Fruit fly (Drosophila melanogaster) whole organism, adult: ENCODE results near the gene CG9018.
A peak's percentile ranks its signal among the peaks of the same experiment; 100 is the strongest.

Experiments
- CG11617 ChIP-seq: fragments of 200-800 bp; sonication (Bioruptor generic); optimal IDR thresholded peaks from 2 replicates; lab custom pipeline; 2017; ENCODE audit warnings: mild to moderate bottlenecking, missing biosample characterization, missing genetic modification reagents, missing genetic modification characterization
- CG12768 ChIP-seq: fragments of 200-800 bp; sonication (Bioruptor generic); optimal IDR thresholded peaks from 2 replicates; lab custom pipeline; 2017; ENCODE audit warnings: missing biosample characterization, missing genetic modification characterization, mild to moderate bottlenecking, moderate library complexity, missing genetic modification reagents
- CG14711 ChIP-seq: fragments of 200-800 bp; sonication (Bioruptor generic); optimal IDR thresholded peaks from 2 replicates; lab custom pipeline; 2018; ENCODE audit warnings: missing biosample characterization, mild to moderate bottlenecking, missing genetic modification characterization, moderate library complexity
- CG1620 ChIP-seq: fragments of 200-800 bp; sonication (Bioruptor generic); optimal IDR thresholded peaks from 2 replicates; lab custom pipeline; 2016; ENCODE audit warnings: missing biosample characterization, missing genetic modification characterization
- CG33017 ChIP-seq: fragments of 200-800 bp; sonication (Bioruptor generic); optimal IDR thresholded peaks from 2 replicates; lab custom pipeline; 2018; ENCODE audit warnings: missing biosample characterization, mild to moderate bottlenecking, missing genetic modification characterization, moderate library complexity
- CG5204 ChIP-seq: fragments of 200-800 bp; sonication (Bioruptor generic); optimal IDR thresholded peaks from 2 replicates; lab custom pipeline; 2016; ENCODE audit warnings: missing biosample characterization, missing genetic modification characterization
- CG7045 ChIP-seq: fragments of 200-800 bp; sonication (Bioruptor generic); optimal IDR thresholded peaks from 2 replicates; lab custom pipeline; 2017; ENCODE audit warnings: missing biosample characterization, mild to moderate bottlenecking, missing genetic modification characterization
- CG7101 ChIP-seq: fragments of 200-800 bp; sonication (Bioruptor generic); optimal IDR thresholded peaks from 2 replicates; lab custom pipeline; 2018; ENCODE audit warnings: missing biosample characterization, mild to moderate bottlenecking, missing genetic modification characterization, moderate library complexity
- Clk ChIP-seq: fragments of 200-800 bp; sonication (Bioruptor generic); optimal IDR thresholded peaks from 2 replicates; lab custom pipeline; 2017; ENCODE audit warnings: missing biosample characterization, missing genetic modification characterization
- Crg-1 ChIP-seq: fragments of 200-800 bp; sonication (Bioruptor generic); optimal IDR thresholded peaks from 2 replicates; lab custom pipeline; 2016; ENCODE audit warnings: missing biosample characterization, missing genetic modification characterization
- Hr96 ChIP-seq: fragments of 200-800 bp; sonication (Bioruptor generic); optimal IDR thresholded peaks from 2 replicates; lab custom pipeline; 2016; ENCODE audit warnings: missing biosample characterization, missing genetic modification characterization
- Mnt ChIP-seq: fragments of 200-800 bp; sonication (Bioruptor generic); optimal IDR thresholded peaks from 2 replicates; lab custom pipeline; 2016; ENCODE audit warnings: missing biosample characterization, mild to moderate bottlenecking, missing genetic modification characterization
- bab1 ChIP-seq: fragments of 200-800 bp; sonication (Bioruptor generic); optimal IDR thresholded peaks from 3 replicates; lab custom pipeline; 2019; ENCODE audit warnings: missing biosample characterization, mild to moderate bottlenecking, missing genetic modification characterization, moderate library complexity
- cic ChIP-seq: fragments of 200-800 bp; sonication (Bioruptor generic); optimal IDR thresholded peaks from 2 replicates; lab custom pipeline; 2017; ENCODE audit warnings: missing biosample characterization, mild to moderate bottlenecking, missing genetic modification characterization, moderate library complexity
- cnc ChIP-seq, 2 experiments: fragments of >200 bp; optimal IDR thresholded peaks; 2 replicates each; lab custom pipeline; 2017
- kay ChIP-seq: fragments of 200-800 bp; sonication (Bioruptor generic); peaks from one replicate; lab custom pipeline; 2016; ENCODE audit warnings: missing biosample characterization, missing genetic modification characterization, borderline replicate concordance
- ovo ChIP-seq: fragments of 200-800 bp; sonication (Bioruptor generic); optimal IDR thresholded peaks from 2 replicates; lab custom pipeline; 2016; ENCODE audit warnings: missing biosample characterization, missing genetic modification characterization
- pad ChIP-seq: fragments of 200-800 bp; sonication (Bioruptor generic); optimal IDR thresholded peaks from 3 replicates; lab custom pipeline; 2017; ENCODE audit warnings: missing biosample characterization, missing genetic modification characterization, mild to moderate bottlenecking, moderate library complexity, missing genetic modification reagents
- tj ChIP-seq: fragments of 200-800 bp; sonication (Bioruptor generic); optimal IDR thresholded peaks from 3 replicates; lab custom pipeline; 2017; ENCODE audit warnings: missing biosample characterization, mild to moderate bottlenecking, missing genetic modification characterization, moderate library complexity
- toe ChIP-seq: fragments of 200-800 bp; sonication (Bioruptor generic); optimal IDR thresholded peaks from 2 replicates; lab custom pipeline; 2016; ENCODE audit warnings: missing biosample characterization, missing genetic modification characterization

CG9018 gene

DNA sequence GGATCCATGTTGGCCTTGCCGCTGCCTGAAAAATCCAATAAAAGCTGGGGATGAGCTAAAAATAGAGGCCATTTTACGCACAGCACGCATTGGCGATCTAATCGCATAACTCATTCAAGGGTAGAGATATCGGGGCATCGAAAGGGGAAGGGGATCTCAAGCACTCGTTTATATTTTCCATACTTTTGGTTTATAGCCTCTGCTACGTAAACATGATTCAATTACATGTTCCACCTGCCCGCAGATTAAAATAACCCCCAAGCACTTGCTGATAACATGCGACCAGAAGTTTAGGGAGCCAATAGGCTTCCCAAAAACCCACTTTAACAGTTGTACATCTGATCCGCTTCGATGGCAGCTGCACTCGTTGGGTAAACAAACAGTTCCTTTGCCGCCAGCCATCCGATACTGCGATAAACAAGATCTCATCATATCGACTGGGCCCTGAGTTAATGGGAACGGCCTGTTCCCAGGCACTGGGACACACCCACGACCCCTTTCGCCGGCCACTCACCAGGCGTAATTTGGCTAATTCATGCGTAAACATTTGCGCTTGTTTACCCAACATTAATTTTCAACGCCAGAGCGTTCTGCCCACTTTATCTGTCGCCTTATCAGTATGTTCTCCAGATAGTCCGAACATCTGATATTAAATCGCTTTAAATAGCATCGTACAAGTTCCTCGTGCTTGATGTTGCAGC, 17.2 kb upstream of the CG9018 start:
- TF ChIP-seq Mnt (GFP tag; lab: Kevin White, UChicago) (no peak), bab1 (no peak), CG5204 (no peak), tj (GFP tag; lab: Kevin White, UChicago) (no peak), toe (no peak), Crg-1 (GFP tag; lab: Kevin White, UChicago) (no peak), CG11617 (GFP tag; lab: Kevin White, UChicago) (no peak), CG1620 (GFP tag; lab: Kevin White, UChicago) (no peak), CG33017 (tag; lab: Kevin White, UChicago) (no peak), Hr96 (GFP tag; lab: Kevin White, UChicago) (no peak), kay (GFP tag; lab: Kevin White, UChicago) (no peak), CG12768 (GFP tag; lab: Kevin White, UChicago) (no peak)

DNA sequence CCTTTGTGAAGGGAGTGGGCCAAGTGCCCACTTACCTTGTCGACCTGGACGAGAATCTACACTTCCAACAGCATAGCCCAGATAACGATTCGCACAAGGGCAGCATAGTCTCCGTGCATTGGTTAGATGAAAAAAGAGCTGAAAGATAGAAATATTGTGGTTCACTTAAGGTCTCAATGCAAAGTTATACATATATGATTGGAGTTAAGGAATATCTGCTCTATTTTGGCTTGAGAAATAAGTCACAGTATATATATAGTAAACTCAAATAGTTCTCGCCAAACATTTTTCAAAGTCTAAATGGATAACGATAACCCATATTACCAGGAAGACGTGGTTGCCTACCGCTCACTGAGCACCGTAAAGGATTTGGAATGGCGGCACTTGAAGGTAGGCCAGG, 11.5 kb upstream of the CG9018 start, which contains the start of gene CG32305:
TSS of gene CG32305 (plus strand) at position 301 of the 400 bp plus-strand sequence.
- TF ChIP-seq ovo (GFP tag; lab: Kevin White, UChicago), result no peak
- no peak for TF ChIP-seq cnc (optimal IDR thresholded peaks at IDR 0.05; lab: Kevin White, UChicago)
- TF ChIP-seq Hr96 (GFP tag; lab: Kevin White, UChicago), result no peak
- TF ChIP-seq Crg-1 (GFP tag; lab: Kevin White, UChicago), result no peak
- no peak for TF ChIP-seq bab1
- no peak for TF ChIP-seq tj (GFP tag; lab: Kevin White, UChicago)
- TF ChIP-seq CG12768 (GFP tag; lab: Kevin White, UChicago), result no peak
- no peak for TF ChIP-seq CG7045 (GFP tag; lab: Kevin White, UChicago)
- no peak for TF ChIP-seq CG33017 (tag; lab: Kevin White, UChicago)
- no peak for TF ChIP-seq pad
- no peak for TF ChIP-seq kay (GFP tag; lab: Kevin White, UChicago)
- TF ChIP-seq toe, result no peak
- TF ChIP-seq cic (GFP tag; lab: Kevin White, UChicago), result no peak
- no peak for TF ChIP-seq CG7101 (tag; lab: Kevin White, UChicago)
- TF ChIP-seq CG14711, result no peak

DNA sequence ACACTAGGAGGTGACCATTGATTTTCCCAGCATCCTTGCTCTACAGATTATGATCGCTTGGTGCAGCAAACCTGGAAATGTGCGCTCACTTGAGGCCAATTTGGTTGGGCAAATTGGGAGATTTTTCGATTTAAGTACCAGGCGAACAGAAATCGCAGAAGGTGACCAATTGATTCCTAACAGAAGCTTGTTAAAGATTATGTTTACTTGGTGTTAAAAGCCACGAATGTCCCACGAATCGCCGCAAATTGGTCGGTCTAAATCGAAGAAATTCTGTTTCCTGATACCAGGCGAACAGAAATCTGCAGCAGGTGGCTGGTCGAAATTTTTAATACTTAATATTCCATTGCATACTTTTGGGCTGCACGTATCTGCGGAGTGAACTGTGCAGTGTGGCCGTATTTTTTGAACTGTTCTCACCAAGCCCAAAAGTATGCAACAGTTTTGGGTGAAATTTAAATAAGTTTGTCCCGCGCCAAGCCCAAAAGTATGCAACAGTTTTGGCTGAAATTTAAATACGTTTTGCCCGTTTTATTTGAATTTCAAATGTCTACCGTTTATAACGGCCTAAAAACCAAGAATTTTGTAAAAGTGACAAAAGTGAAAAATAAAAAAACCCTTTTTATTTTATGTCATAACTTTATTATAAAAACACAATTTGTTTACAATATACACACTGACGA, 7.1 kb upstream of the CG9018 start, which contains the start of gene CG32301:
TSS of gene CG32301 (plus strand) at position 633 of the 683 bp plus-strand sequence.
- TF ChIP-seq CG14711 (no peak), Crg-1 (GFP tag; lab: Kevin White, UChicago) (no peak), Hr96 (GFP tag; lab: Kevin White, UChicago) (no peak), bab1 (peak; percentile 71), CG7045 (GFP tag; lab: Kevin White, UChicago) (no peak)

DNA sequence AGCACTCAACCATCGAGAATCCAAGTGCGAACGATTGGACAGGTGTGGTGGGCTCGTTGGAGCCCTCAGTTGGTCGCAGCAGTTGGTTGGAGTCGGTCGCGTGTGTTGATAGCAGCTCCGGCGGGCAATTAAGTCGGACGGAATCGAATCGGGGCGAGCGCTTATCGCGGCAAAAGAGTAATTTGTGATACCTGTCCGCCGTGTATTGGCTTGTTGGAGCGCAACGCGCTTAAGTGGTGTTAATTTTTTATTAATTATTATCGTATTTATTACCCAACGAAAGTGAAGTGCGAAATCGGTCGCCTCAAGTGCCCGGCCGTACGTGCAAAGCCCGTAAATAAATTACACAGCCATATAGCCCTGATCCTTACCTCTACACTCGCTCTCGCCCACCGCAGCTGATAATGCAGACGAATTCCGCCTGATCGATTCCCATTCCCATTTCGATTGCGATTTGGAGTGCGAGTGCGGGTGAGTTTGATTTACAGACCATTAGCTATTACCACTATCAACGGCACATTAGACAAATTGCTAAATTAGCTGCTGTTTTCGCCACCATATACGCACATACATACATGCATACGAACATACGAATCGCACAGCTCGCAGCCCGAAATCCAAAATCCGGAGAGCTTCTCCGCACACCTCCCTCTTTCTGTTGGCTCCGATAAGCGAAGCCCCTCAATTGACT, 812 bp upstream of the CG9018 start, which contains the start of gene ACXD:
TSS of gene ACXD (plus strand) at position 66 of the 691 bp plus-strand sequence.
- TF ChIP-seq kay (GFP tag; lab: Kevin White, UChicago), result no peak
- peak; percentile 33 for TF ChIP-seq cic (GFP tag; lab: Kevin White, UChicago)

DNA sequence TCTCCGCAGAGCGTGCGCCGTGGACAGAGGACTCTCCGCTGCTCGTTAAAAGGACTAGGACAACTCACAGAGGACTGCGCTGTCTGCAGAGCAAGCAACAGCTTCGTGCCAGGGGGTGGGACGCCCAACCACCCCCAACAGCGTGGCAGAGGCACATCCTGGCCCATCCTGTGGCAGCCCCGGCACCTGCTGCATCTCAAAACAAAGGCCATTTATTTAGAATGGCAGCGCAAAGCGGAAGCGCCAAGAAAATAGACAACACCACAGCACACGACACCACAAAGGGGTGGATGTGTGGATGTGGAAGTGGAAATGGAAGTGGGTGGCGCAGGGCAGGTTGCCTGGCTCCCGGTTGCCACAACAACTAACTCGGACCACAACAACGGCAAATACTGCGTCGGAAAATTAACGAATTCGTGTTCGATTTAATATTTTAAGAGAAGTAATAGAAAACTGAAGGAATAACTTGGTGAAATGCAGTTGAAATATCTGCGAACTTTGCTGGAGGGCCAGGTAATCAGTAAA, 7.6 kb downstream of the CG9018 start, which contains the start of gene Oseg2:
TSS of gene Oseg2 (plus strand) at position 475 of the 525 bp plus-strand sequence.
- no peak for TF ChIP-seq CG1620 (GFP tag; lab: Kevin White, UChicago)
- no peak for TF ChIP-seq CG14711
- no peak for TF ChIP-seq CG33017 (tag; lab: Kevin White, UChicago)
- TF ChIP-seq Hr96 (GFP tag; lab: Kevin White, UChicago), result no peak
- no peak for TF ChIP-seq tj (GFP tag; lab: Kevin White, UChicago)

DNA sequence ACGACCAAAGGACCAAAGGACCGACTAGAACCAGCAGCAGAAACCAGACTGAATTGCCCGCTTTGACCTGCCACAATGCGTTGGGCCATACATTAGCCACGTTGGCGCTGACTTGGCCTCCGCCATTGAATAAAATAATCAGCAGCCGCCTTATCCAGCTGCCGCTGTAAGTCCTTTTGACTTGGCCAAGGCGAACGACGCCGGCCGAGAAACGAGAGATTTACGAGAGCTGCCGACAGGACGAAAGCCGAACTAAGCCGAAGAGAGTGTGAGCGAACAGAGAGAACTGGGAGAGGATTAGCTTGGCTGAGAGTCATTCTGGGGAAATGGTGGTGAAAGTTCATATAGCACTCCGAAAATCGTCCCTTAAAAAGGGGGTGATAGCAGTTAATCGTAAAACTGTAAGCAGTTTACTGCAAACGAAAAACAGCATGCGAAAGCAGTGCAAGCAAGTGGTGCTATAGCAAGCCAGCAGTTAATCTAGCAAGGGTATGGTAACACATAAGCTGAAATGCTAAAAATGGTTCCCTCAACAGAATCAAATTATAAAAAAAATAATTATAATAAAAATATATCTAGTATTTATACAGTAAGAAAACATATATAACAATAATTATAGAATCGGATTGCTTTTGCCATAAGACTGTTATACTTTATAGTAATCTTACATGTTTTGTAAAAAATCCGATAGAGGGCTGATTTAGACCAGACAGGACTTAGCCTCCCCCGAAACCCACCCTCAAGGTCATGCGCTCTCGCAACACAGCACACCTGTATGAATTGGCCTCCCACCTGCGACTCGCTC, 8.3 kb downstream of the CG9018 start:
- TF ChIP-seq CG12768 (GFP tag; lab: Kevin White, UChicago) (no peak), ovo (GFP tag; lab: Kevin White, UChicago) (no peak), Clk (GFP tag; lab: Kevin White, UChicago) (no peak), toe (no peak), pad (peak; percentile 97), kay (GFP tag; lab: Kevin White, UChicago) (no peak)
